Worm (Caenorhabditis elegans): Measurements from ENCODE around the gene Y73C8B.1.

Gene Y73C8B.1

ce11 chrV:3168650-3169049 is 28.0 kb downstream of the Y73C8B.1 start, which contains the start of gene C36C5.15:
TSS of gene C36C5.15 (minus strand) at chrV:3168750.
- no peak for TF ChIP-seq hlh-1 (tag; optimal IDR thresholded peaks at IDR 0.05)
- TF ChIP-seq unc-62 (GFP tag; optimal IDR thresholded peaks at IDR 0.05) = no peak
- no peak for TF ChIP-seq tbx-8 (GFP tag; optimal IDR thresholded peaks at IDR 0.05)
- no peak for TF ChIP-seq lsy-2 (tag; optimal IDR thresholded peaks at IDR 0.05)
- no peak for TF ChIP-seq lin-32 (GFP tag; optimal IDR thresholded peaks at IDR 0.05)
- TF ChIP-seq mep-1 (tag; optimal IDR thresholded peaks at IDR 0.05) = no peak
- TF ChIP-seq mls-2 (tag; optimal IDR thresholded peaks at IDR 0.05) = no peak
- no peak for TF ChIP-seq unc-39 (tag; optimal IDR thresholded peaks at IDR 0.05)
- TF ChIP-seq elt-1 (tag; optimal IDR thresholded peaks at IDR 0.05; ENCODE audit: borderline replicate concordance, insufficient read depth) = no peak
- no peak for TF ChIP-seq drap-1 (GFP tag; optimal IDR thresholded peaks at IDR 0.05)
- TF ChIP-seq nhr-12 (tag; optimal IDR thresholded peaks at IDR 0.05) = no peak
- no peak for TF ChIP-seq blmp-1 (tag; optimal IDR thresholded peaks at IDR 0.05)
- no peak for TF ChIP-seq M03D4.4 (tag; optimal IDR thresholded peaks at IDR 0.05)
- TF ChIP-seq ceh-43 (GFP tag; optimal IDR thresholded peaks at IDR 0.05) = no peak
- TF ChIP-seq ceh-39 (tag; optimal IDR thresholded peaks at IDR 0.05) = no peak
- no peak for TF ChIP-seq ztf-11 (tag; optimal IDR thresholded peaks at IDR 0.05)
- TF ChIP-seq flh-1 (GFP tag; optimal IDR thresholded peaks at IDR 0.05) = no peak
- no peak for TF ChIP-seq zip-8 (tag; optimal IDR thresholded peaks at IDR 0.05)

DNA sequence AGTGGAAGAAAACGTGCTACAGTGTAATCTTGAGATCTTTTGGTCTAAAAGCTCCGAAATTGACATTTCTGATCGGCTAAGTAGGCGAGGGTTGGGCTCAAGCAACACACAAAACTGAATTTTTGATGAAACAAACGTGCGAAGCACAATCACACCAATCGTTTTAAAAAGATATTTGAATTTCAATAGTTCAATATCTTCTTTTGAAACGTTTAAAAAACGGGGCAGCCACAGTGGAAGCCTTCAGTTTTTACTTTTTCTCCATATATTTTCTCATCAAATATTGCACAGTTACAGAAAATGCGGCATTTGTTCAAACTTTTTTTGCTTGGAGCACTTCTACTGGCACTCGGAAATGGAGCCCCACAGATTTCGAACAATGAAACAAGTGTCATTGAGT is 30.4 kb downstream of the Y73C8B.1 start, which contains the start of gene C36C5.4:
C36C5.4 (plus strand) TSS at position 301 of the 400 bp plus-strand sequence.
- no peak for TF ChIP-seq lin-32 (GFP tag; optimal IDR thresholded peaks at IDR 0.05)

ce11 chrV:3165438-3165837 is 31.2 kb downstream of the Y73C8B.1 start, which contains the start of gene C36C5.14:
TSS of gene C36C5.14 (minus strand) at chrV:3165538.
- TF ChIP-seq sptf-1 (tag; optimal IDR thresholded peaks at IDR 0.05) = no peak
- TF ChIP-seq nhr-28 (tag; optimal IDR thresholded peaks at IDR 0.05) = no peak
- TF ChIP-seq tbx-8 (GFP tag; optimal IDR thresholded peaks at IDR 0.05) = no peak
- TF ChIP-seq nhr-12 (tag; optimal IDR thresholded peaks at IDR 0.05) = no peak
- no peak for TF ChIP-seq nhr-237 (tag; optimal IDR thresholded peaks at IDR 0.05)
- TF ChIP-seq mab-5 (tag; optimal IDR thresholded peaks at IDR 0.05) = no peak
- no peak for TF ChIP-seq lin-32 (GFP tag; optimal IDR thresholded peaks at IDR 0.05)
- TF ChIP-seq ham-2 (GFP tag; optimal IDR thresholded peaks at IDR 0.05) = no peak
- no peak for TF ChIP-seq zip-8 (tag; optimal IDR thresholded peaks at IDR 0.05)
- TF ChIP-seq cnd-1 (tag; optimal IDR thresholded peaks at IDR 0.05) = no peak
- no peak for TF ChIP-seq unc-39 (tag; optimal IDR thresholded peaks at IDR 0.05)
- TF ChIP-seq M03D4.4 (tag; optimal IDR thresholded peaks at IDR 0.05) = no peak
- no peak for TF ChIP-seq ces-1 (GFP tag; optimal IDR thresholded peaks at IDR 0.05)
- no peak for TF ChIP-seq ztf-11 (tag; optimal IDR thresholded peaks at IDR 0.05)
- no peak for TF ChIP-seq flh-1 (GFP tag; optimal IDR thresholded peaks at IDR 0.05)
- no peak for TF ChIP-seq mls-2 (tag; optimal IDR thresholded peaks at IDR 0.05)
- TF ChIP-seq lsy-2 (tag; optimal IDR thresholded peaks at IDR 0.05) = no peak
- TF ChIP-seq snpc-4 (tag; optimal IDR thresholded peaks at IDR 0.05) = no peak

DNA sequence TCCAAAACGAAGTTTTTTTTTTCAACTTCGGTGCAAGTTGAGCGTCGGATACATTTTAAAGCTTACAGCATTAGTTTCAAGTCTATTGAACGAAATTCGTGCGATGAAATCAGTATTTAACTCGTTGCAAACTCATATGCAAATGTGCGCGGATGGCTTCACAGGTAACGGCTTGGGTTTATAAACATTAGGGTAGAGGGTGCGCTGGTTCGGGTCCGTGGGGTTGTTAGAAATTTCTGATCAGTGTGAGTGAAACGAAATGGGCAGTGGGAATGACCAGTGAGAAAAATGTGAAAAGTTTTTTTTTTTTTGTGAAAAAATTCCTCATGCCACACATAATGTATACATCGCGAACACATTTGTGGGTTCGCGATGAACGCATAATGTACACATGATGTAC is 33.5 kb downstream of the Y73C8B.1 start:
- TF ChIP-seq mab-5 (tag; optimal IDR thresholded peaks at IDR 0.05) (no peak), ceh-39 (tag; optimal IDR thresholded peaks at IDR 0.05) (no peak), lin-32 (GFP tag; optimal IDR thresholded peaks at IDR 0.05) (no peak), hlh-1 (tag; optimal IDR thresholded peaks at IDR 0.05) (no peak), unc-62 (GFP tag; optimal IDR thresholded peaks at IDR 0.05) (no peak), snpc-4 (tag; optimal IDR thresholded peaks at IDR 0.05) (no peak), zip-8 (tag; optimal IDR thresholded peaks at IDR 0.05) (no peak), elt-3 (tag; optimal IDR thresholded peaks at IDR 0.05) (no peak), nhr-28 (tag; optimal IDR thresholded peaks at IDR 0.05) (no peak), drap-1 (GFP tag; optimal IDR thresholded peaks at IDR 0.05) (no peak), nhr-237 (tag; optimal IDR thresholded peaks at IDR 0.05) (no peak), unc-39 (tag; optimal IDR thresholded peaks at IDR 0.05) (no peak), ztf-11 (tag; optimal IDR thresholded peaks at IDR 0.05) (no peak), flh-1 (GFP tag; optimal IDR thresholded peaks at IDR 0.05) (no peak), unc-120 (tag; optimal IDR thresholded peaks at IDR 0.05; ENCODE audit: poor library complexity, severe bottlenecking) (no peak), nhr-2 (tag; optimal IDR thresholded peaks at IDR 0.05) (no peak), cnd-1 (tag; optimal IDR thresholded peaks at IDR 0.05) (no peak), ces-1 (GFP tag; optimal IDR thresholded peaks at IDR 0.05) (no peak), nhr-76 (tag; optimal IDR thresholded peaks at IDR 0.05) (no peak), tbx-8 (GFP tag; optimal IDR thresholded peaks at IDR 0.05) (no peak)

ce11 chrV:3162299-3162698 is 34.4 kb downstream of the Y73C8B.1 start:
- TF ChIP-seq snpc-4 (tag; optimal IDR thresholded peaks at IDR 0.05) (no peak), zip-8 (tag; optimal IDR thresholded peaks at IDR 0.05) (no peak), sptf-1 (tag; optimal IDR thresholded peaks at IDR 0.05) (no peak), nhr-76 (tag; optimal IDR thresholded peaks at IDR 0.05) (no peak), mls-2 (tag; optimal IDR thresholded peaks at IDR 0.05) (no peak)

All from whole organism, mixed stage, embryonic.